Fruit fly (Drosophila melanogaster) whole organism, embryonic: Measurements from ENCODE around the gene CG13390.

Experiments
- Abd-B ChIP-seq: fragments of 200-800 bp; sonication (Bioruptor generic); optimal IDR thresholded peaks from 2 replicates; lab custom pipeline; 2018; ENCODE audit warnings: missing biosample characterization, mild to moderate bottlenecking, missing genetic modification characterization, moderate library complexity
- Bgb ChIP-seq: fragments of 200-800 bp; sonication (Bioruptor generic); IDR thresholded peaks from 2 replicates; pipeline ENCODE4 v1.3.6; 2022; ENCODE audit warnings: missing biosample characterization, missing genetic modification characterization; ENCODE audit not compliant: partially characterized antibody
- CG10147 ChIP-seq: fragments of 200-800 bp; sonication (Bioruptor generic); optimal IDR thresholded peaks from 2 replicates; lab custom pipeline; 2019; ENCODE audit warnings: missing biosample characterization, mild to moderate bottlenecking, missing genetic modification characterization, moderate library complexity
- CG11696 ChIP-seq: fragments of 200-800 bp; sonication (Bioruptor generic); IDR thresholded peaks from 2 replicates; pipeline ENCODE4 v1.3.6; 2022; ENCODE audit warnings: missing biosample characterization, missing genetic modification characterization
- CG13287 ChIP-seq: fragments of 200-800 bp; sonication (Bioruptor generic); IDR thresholded peaks from 2 replicates; pipeline ENCODE4 v1.3.6; 2022; ENCODE audit warnings: missing biosample characterization, missing genetic modification characterization; ENCODE audit not compliant: partially characterized antibody
- CG16813 ChIP-seq: fragments of 200-800 bp; sonication (Bioruptor generic); IDR thresholded peaks from 3 replicates; pipeline ENCODE4 v1.3.6; 2022; ENCODE audit warnings: missing biosample characterization, missing genetic modification characterization; ENCODE audit not compliant: partially characterized antibody
- CG2120 ChIP-seq: fragments of 200-800 bp; sonication (Bioruptor generic); optimal IDR thresholded peaks from 3 replicates; lab custom pipeline; 2016; ENCODE audit warnings: missing biosample characterization, missing genetic modification characterization
- CG31441 ChIP-seq: fragments of 200-800 bp; sonication (Bioruptor generic); IDR thresholded peaks from 2 replicates; pipeline ENCODE4 v1.3.6; 2022; ENCODE audit warnings: missing biosample characterization, missing genetic modification characterization
- CG3281 ChIP-seq: fragments of 200-800 bp; sonication (Bioruptor generic); optimal IDR thresholded peaks from 3 replicates; lab custom pipeline; 2017; ENCODE audit warnings: missing biosample characterization, mild to moderate bottlenecking, missing genetic modification characterization
- CG33557 ChIP-seq: fragments of 200-800 bp; sonication (Bioruptor generic); optimal IDR thresholded peaks from 2 replicates; lab custom pipeline; 2019; ENCODE audit warnings: missing biosample characterization, mild to moderate bottlenecking, missing genetic modification characterization, moderate library complexity
- CG34224 ChIP-seq: fragments of 200-800 bp; sonication (Bioruptor generic); IDR thresholded peaks from 3 replicates; pipeline ENCODE4 v1.3.6; 2022; ENCODE audit warnings: missing biosample characterization, missing genetic modification characterization; ENCODE audit not compliant: partially characterized antibody
- CG42726 ChIP-seq: fragments of 200-800 bp; sonication (Bioruptor generic); IDR thresholded peaks from 2 replicates; pipeline ENCODE4 v1.3.6; 2022; ENCODE audit warnings: missing biosample characterization, missing genetic modification characterization; ENCODE audit not compliant: partially characterized antibody
- CG4617 ChIP-seq: fragments of 200-800 bp; sonication (Bioruptor generic); optimal IDR thresholded peaks from 3 replicates; lab custom pipeline; 2016; ENCODE audit warnings: missing biosample characterization, missing genetic modification characterization, borderline replicate concordance
- CG8478 ChIP-seq: fragments of >200 bp; optimal IDR thresholded peaks from 2 replicates; lab custom pipeline; 2018
- CG8924 ChIP-seq: fragments of 200-800 bp; optimal IDR thresholded peaks from 3 replicates; lab custom pipeline; 2019; ENCODE audit warnings: missing biosample characterization, mild to moderate bottlenecking, missing genetic modification characterization, moderate library complexity
- CoRest ChIP-seq: fragments of 200-800 bp; sonication (Bioruptor generic); optimal IDR thresholded peaks from 3 replicates; lab custom pipeline; 2018; ENCODE audit warnings: missing biosample characterization, mild to moderate bottlenecking, missing genetic modification characterization, moderate library complexity
- Dip3 ChIP-seq: fragments of 200-800 bp; sonication (Bioruptor generic); optimal IDR thresholded peaks from 3 replicates; lab custom pipeline; 2016; ENCODE audit warnings: missing biosample characterization, missing genetic modification characterization
- E2f1 ChIP-seq: fragments of 200-800 bp; sonication (Bioruptor generic); IDR thresholded peaks from 2 replicates; pipeline ENCODE4 v1.3.6; 2022; ENCODE audit warnings: missing biosample characterization, missing genetic modification characterization
- E2f2 ChIP-seq: fragments of 200-800 bp; sonication (Bioruptor generic); IDR thresholded peaks from 2 replicates; pipeline ENCODE4 v1.3.6; 2022; ENCODE audit warnings: missing biosample characterization, missing genetic modification characterization
- Gug ChIP-seq: fragments of 200-800 bp; sonication (Bioruptor generic); IDR thresholded peaks from 4 replicates; pipeline ENCODE4 v1.3.6; 2022; ENCODE audit warnings: missing biosample characterization, missing genetic modification characterization
- HLH4C ChIP-seq: fragments of 200-800 bp; sonication (Bioruptor generic); IDR thresholded peaks from 3 replicates; pipeline ENCODE4 v1.3.6; 2022; ENCODE audit warnings: missing biosample characterization, missing genetic modification characterization; ENCODE audit not compliant: partially characterized antibody
- HLH54F ChIP-seq: fragments of 200-800 bp; sonication (Bioruptor generic); optimal IDR thresholded peaks from 3 replicates; lab custom pipeline; 2016; ENCODE audit warnings: missing biosample characterization, missing genetic modification characterization
- Lhr ChIP-seq: fragments of 200-800 bp; sonication (Bioruptor generic); optimal IDR thresholded peaks from 3 replicates; lab custom pipeline; 2017; ENCODE audit warnings: mild to moderate bottlenecking, missing biosample characterization, missing genetic modification reagents, missing genetic modification characterization
- Sry-β ChIP-seq: fragments of 200-800 bp; sonication (Bioruptor generic); optimal IDR thresholded peaks from 2 replicates; lab custom pipeline; 2018; ENCODE audit warnings: missing biosample characterization, mild to moderate bottlenecking, missing genetic modification characterization, moderate library complexity
- Stat92E ChIP-seq, 3 experiments: fragments of >200 bp in 2 of 3; fragments of 200-800 bp in 1 of 3; sonication (Bioruptor generic) in 1 of 3; optimal IDR thresholded peaks; 2 replicates each; lab custom pipeline; 2017 to 2019; ENCODE audit warnings: missing biosample characterization in 3 of 3, missing genetic modification characterization in 3 of 3, mild to moderate bottlenecking in 1 of 3, moderate library complexity in 1 of 3
- Xbp1 ChIP-seq: fragments of 200-800 bp; sonication (Bioruptor generic); optimal IDR thresholded peaks from 3 replicates; lab custom pipeline; 2016; ENCODE audit warnings: missing biosample characterization, mild to moderate bottlenecking, missing genetic modification characterization
- dati ChIP-seq: fragments of 200-800 bp; sonication (Bioruptor generic); IDR thresholded peaks from 2 replicates; pipeline ENCODE4 v1.3.6; 2022; ENCODE audit warnings: missing biosample characterization, missing genetic modification characterization
- en ChIP-seq: fragments of 200-800 bp; sonication (Bioruptor generic); optimal IDR thresholded peaks from 2 replicates; lab custom pipeline; 2016; ENCODE audit warnings: missing biosample characterization, missing genetic modification characterization
- gt ChIP-seq: fragments of 200-800 bp; sonication (Bioruptor generic); IDR thresholded peaks from 2 replicates; pipeline ENCODE4 v1.3.6; 2022; ENCODE audit warnings: missing biosample characterization, missing genetic modification characterization
- nerfin-2 ChIP-seq: fragments of 200-800 bp; sonication (Bioruptor generic); IDR thresholded peaks from 2 replicates; pipeline ENCODE4 v1.3.6; 2022; ENCODE audit warnings: missing biosample characterization, missing genetic modification characterization; ENCODE audit not compliant: partially characterized antibody
- sens ChIP-seq: fragments of 200-800 bp; sonication (Bioruptor generic); peaks from one replicate; lab custom pipeline; 2016; ENCODE audit warnings: missing biosample characterization, missing genetic modification characterization
- sob ChIP-seq: fragments of 200-800 bp; sonication (Bioruptor generic); IDR thresholded peaks from 2 replicates; pipeline ENCODE4 v1.3.6; 2022; ENCODE audit warnings: missing biosample characterization, missing genetic modification characterization
- sug ChIP-seq: fragments of 200-800 bp; optimal IDR thresholded peaks from 2 replicates; lab custom pipeline; 2019; ENCODE audit warnings: missing biosample characterization, mild to moderate bottlenecking, missing genetic modification characterization, moderate library complexity
- tgo ChIP-seq: fragments of 200-800 bp; sonication (Bioruptor generic); IDR thresholded peaks from 3 replicates; pipeline ENCODE4 v1.3.6; 2022; ENCODE audit warnings: missing biosample characterization, missing genetic modification characterization
- zen ChIP-seq: fragments of 200-800 bp; sonication (Bioruptor generic); optimal IDR thresholded peaks from 3 replicates; lab custom pipeline; 2018; ENCODE audit warnings: missing biosample characterization, mild to moderate bottlenecking, missing genetic modification characterization, moderate library complexity
- zfh2 ChIP-seq: fragments of 200-800 bp; sonication (Bioruptor generic); optimal IDR thresholded peaks from 2 replicates; lab custom pipeline; 2016; ENCODE audit warnings: missing biosample characterization, missing genetic modification characterization

CG13390 gene

dm6 chr2L:8365701-8366643 is 10.6 kb downstream of the CG13390 start, which contains the start of gene Pp2A-29B (continued):
- TF ChIP-seq sob: 0 out of 2 replicates have a peak, but pooled peaks have one; percentile 30
- TF ChIP-seq zen (tag; lab: Kevin White, UChicago): peak; percentile 59
- peak; percentile 99 for TF ChIP-seq HLH4C (GFP tag; lab: Robert Waterston, UW)
- peak; percentile 97 for TF ChIP-seq Bgb (GFP tag; lab: Robert Waterston, UW)
- peak; percentile 23 for TF ChIP-seq CG33557
- TF ChIP-seq CG8924 (tag; lab: Kevin White, UChicago): peak; percentile 42
- TF ChIP-seq Stat92E (GFP tag; optimal IDR thresholded peaks at IDR 0.05; lab: Kevin White, UChicago): peak in 1 of 3 experiments; percentile 14
- peak; percentile 73; the same call in 1 of the 2 replicates for TF ChIP-seq CG31441 (GFP tag; lab: Robert Waterston, UW)
- TF ChIP-seq CG34224: peak; percentile 97
- no peak for TF ChIP-seq dati
- TF ChIP-seq Dip3: peak; percentile 19
- no peak for TF ChIP-seq en
- peak; percentile 99 for TF ChIP-seq CG13287
- peak; percentile 29 for TF ChIP-seq zfh2 (GFP tag; lab: Kevin White, UChicago)
- no peak for TF ChIP-seq HLH54F (GFP tag; lab: Kevin White, UChicago)
- peak; percentile 46 for TF ChIP-seq Abd-B (GFP tag; lab: Kevin White, UChicago)
- peak; percentile 59 for TF ChIP-seq sug (tag; lab: Kevin White, UChicago)
- TF ChIP-seq Sry-β (GFP tag; lab: Kevin White, UChicago): peak; percentile 25
- TF ChIP-seq CG8478 (lab: Kevin White, UChicago): peak; percentile 84
- TF ChIP-seq nerfin-2 (GFP tag; lab: Robert Waterston, UW): peak; percentile 98
- TF ChIP-seq sens (GFP tag; lab: Kevin White, UChicago): peak; percentile 37
- TF ChIP-seq CoRest (tag; lab: Kevin White, UChicago): peak; percentile 66
- peak; percentile 8; the same call in 1 of the 4 replicates for TF ChIP-seq Gug (GFP tag; lab: Robert Waterston, UW)
- no peak for TF ChIP-seq CG3281 (GFP tag; lab: Kevin White, UChicago)
- peak; percentile 96 for TF ChIP-seq CG42726 (GFP tag; lab: Robert Waterston, UW)
- no peak for TF ChIP-seq CG10147 (GFP tag; lab: Kevin White, UChicago)
- TF ChIP-seq Xbp1 (GFP tag; lab: Kevin White, UChicago): peak; percentile 39
- no peak for TF ChIP-seq gt (GFP tag; lab: Robert Waterston, UW)
- peak; percentile 69 for TF ChIP-seq CG4617 (GFP tag; lab: Kevin White, UChicago)
- peak; percentile 100 for TF ChIP-seq CG16813 (GFP tag; lab: Robert Waterston, UW)
- TF ChIP-seq E2f1 (GFP tag; lab: Robert Waterston, UW): 0 out of 2 replicates have a peak, but pooled peaks have one; percentile 23
- TF ChIP-seq CG2120 (GFP tag; lab: Kevin White, UChicago): peak; percentile 19
- TF ChIP-seq tgo (GFP tag; lab: Robert Waterston, UW): no peak
- TF ChIP-seq Lhr (GFP tag; lab: Kevin White, UChicago): peak; percentile 44
- TF ChIP-seq E2f2 (GFP tag; lab: Robert Waterston, UW): peak; percentile 88
- TF ChIP-seq CG11696 (GFP tag; lab: Robert Waterston, UW): no peak
- TF ChIP-seq, all 482 proteins: peak for 162
